Fruit fly (Drosophila melanogaster) Kc167 (cell line): ENCODE measurements around the gene CG11596.

Experiments used
- Myc ChIP-seq: fragments of >200 bp; optimal IDR thresholded peaks from 2 replicates; lab custom pipeline; 2017; ENCODE audit warnings: missing external identifiers
- Sin3A ChIP-seq: fragments of >200 bp; optimal IDR thresholded peaks from 2 replicates; lab custom pipeline; 2018; ENCODE audit warnings: missing external identifiers
- h ChIP-seq: fragments of >200 bp; optimal IDR thresholded peaks from 3 replicates; lab custom pipeline; 2018; ENCODE audit warnings: missing external identifiers
- insv ChIP-seq: fragments of >200 bp; optimal IDR thresholded peaks from 3 replicates; lab custom pipeline; 2018; ENCODE audit warnings: missing external identifiers
- psq ChIP-seq: fragments of >200 bp; optimal IDR thresholded peaks from 2 replicates; lab custom pipeline; 2017; ENCODE audit warnings: missing external identifiers
- ttk ChIP-seq: sonication (Bioruptor generic); optimal IDR thresholded peaks from 2 replicates; lab custom pipeline; 2017; ENCODE audit warnings: missing external identifiers

CG11596 gene

DNA sequence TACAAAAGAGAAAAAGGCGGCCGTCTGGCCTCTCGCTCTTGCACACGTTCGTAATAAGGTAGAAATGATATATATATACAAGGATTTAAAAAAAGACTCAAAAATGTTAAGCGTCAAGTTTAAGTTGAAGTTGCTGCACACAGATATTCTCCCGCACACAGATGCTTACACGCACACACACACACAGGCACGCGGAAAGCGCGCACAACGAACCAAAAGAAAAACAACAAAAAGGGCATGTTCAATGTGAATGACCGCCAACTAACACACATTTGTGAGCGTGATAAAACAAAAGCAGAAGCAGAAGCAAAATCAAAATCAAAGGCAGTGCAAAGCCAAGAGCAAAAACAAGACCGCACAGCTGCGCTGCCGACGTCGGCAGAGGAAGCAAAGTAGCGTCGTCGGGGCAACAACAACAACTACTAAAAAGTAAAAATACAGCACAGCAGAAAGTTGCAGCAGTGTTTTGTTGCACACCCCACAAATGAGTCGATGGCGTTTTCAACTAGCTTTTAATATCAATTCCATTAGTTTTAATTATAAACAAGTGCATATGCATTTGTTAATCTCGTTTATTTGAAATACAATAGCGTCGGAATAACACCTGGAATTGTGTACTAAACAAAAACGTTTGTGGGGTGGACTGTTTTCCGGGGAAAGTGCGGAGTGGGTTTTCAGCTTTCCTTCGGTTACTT is 19.8 kb downstream of the CG11596 start:
- no peak for TF ChIP-seq h (lab: Kevin White, UChicago)
- no peak for TF ChIP-seq ttk (lab: Kevin White, UChicago)
- no peak for TF ChIP-seq insv (lab: Kevin White, UChicago)
- no peak for TF ChIP-seq Myc (lab: Kevin White, UChicago)
- no peak for TF ChIP-seq Sin3A (lab: Kevin White, UChicago)
- TF ChIP-seq psq (lab: Kevin White, UChicago) = no peak

DNA sequence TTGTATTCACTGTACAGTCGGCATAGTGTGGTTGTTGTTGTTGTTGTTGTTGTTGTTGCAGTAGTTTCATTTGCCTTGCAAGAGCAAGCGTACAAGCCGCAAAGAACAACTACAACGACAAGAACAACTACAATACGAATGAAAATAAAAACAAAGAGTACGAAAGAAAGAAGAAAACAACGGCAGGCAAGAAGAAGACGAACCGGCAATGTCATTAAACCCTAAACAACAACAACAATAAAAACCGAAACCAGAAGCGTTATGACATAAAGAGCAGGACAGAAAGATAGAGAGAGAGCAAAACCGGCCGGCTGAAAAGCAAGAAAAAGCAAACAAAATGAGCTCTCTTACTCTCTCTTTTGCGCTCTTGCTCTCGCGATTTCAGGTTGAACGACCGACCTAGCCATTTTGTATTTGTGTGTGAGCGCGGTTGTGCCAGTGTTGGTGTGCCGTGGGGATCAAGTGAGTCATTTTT is 20.5 kb downstream of the CG11596 start:
- no peak for TF ChIP-seq Myc (lab: Kevin White, UChicago)
- TF ChIP-seq ttk (lab: Kevin White, UChicago) = no peak
- no peak for TF ChIP-seq insv (lab: Kevin White, UChicago)
- no peak for TF ChIP-seq psq (lab: Kevin White, UChicago)
- no peak for TF ChIP-seq Sin3A (lab: Kevin White, UChicago)
- no peak for TF ChIP-seq h (lab: Kevin White, UChicago)

DNA sequence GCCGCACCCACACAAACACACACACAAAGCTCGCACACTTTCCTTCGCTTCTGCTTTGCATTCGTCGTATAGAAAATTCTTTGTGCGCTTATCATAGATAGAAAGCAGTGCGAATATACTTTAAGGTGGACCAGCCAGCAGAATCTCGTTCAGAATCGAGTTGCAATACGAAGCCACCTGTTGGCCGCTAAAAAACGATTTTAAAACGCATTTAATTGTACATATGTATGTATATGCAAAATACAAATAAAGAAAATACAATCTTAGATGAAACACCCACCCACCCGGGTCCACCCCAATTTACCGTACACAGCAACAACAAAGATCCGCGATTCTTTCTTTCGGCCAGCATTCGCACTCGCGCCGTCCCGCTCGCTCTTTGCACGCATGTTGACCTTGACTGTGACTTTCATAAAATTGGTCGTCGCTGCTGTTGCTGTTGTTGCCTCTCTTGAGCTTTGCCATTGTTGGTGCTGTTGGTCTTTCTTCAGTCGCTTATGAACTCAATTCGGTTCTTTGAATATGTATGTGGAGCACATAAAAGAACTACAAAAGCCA is 21.1 kb downstream of the CG11596 start:
- no peak for TF ChIP-seq insv (lab: Kevin White, UChicago)
- TF ChIP-seq Sin3A (lab: Kevin White, UChicago) = no peak
- TF ChIP-seq Myc (lab: Kevin White, UChicago) = no peak
- no peak for TF ChIP-seq ttk (lab: Kevin White, UChicago)
- no peak for TF ChIP-seq psq (lab: Kevin White, UChicago)
- no peak for TF ChIP-seq h (lab: Kevin White, UChicago)

DNA sequence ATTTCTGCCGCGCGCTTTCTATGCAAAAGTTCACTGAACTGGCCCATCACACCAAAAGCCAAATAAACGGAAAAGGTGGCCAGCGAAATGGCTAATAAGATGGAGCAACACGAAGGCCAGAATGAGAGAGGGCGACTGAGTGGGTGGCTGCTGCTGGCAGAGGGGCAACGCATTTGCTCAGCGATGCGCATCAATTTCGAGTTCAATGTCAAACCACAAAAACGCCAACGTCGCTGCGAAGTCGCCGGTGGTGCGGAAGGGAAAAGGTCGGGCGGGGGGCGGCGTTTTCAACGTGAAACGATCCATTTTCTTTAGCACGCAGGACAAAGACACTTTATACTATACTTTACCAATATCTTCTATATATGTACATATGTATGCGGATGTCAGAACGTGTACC is 22.1 kb downstream of the CG11596 start:
- no peak for TF ChIP-seq h (lab: Kevin White, UChicago)
- TF ChIP-seq psq (lab: Kevin White, UChicago) = no peak
- no peak for TF ChIP-seq ttk (lab: Kevin White, UChicago)
- no peak for TF ChIP-seq Sin3A (lab: Kevin White, UChicago)
- no peak for TF ChIP-seq insv (lab: Kevin White, UChicago)
- no peak for TF ChIP-seq Myc (lab: Kevin White, UChicago)

DNA sequence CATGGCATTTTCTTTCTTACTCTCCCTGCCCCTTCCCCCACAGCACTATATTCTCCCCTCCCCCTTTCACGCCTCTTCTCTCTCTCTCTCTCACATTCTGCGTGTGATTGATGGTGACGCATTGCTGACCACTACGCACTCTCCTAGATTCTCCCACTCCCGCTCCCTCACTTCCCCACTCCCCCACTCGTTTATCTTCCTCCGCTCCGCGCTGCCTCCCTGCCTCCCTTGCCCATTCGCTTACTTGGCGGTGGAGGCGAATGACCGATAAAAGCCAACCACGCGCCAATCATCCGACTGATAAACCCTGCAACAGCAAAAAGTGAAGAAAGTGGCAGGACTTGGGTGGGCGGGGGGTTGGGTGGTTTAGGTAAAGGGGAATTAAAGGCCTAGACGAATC is 22.8 kb downstream of the CG11596 start:
- TF ChIP-seq Myc (lab: Kevin White, UChicago) (no peak), psq (lab: Kevin White, UChicago) (no peak), insv (lab: Kevin White, UChicago) (no peak), h (lab: Kevin White, UChicago) (no peak)

DNA sequence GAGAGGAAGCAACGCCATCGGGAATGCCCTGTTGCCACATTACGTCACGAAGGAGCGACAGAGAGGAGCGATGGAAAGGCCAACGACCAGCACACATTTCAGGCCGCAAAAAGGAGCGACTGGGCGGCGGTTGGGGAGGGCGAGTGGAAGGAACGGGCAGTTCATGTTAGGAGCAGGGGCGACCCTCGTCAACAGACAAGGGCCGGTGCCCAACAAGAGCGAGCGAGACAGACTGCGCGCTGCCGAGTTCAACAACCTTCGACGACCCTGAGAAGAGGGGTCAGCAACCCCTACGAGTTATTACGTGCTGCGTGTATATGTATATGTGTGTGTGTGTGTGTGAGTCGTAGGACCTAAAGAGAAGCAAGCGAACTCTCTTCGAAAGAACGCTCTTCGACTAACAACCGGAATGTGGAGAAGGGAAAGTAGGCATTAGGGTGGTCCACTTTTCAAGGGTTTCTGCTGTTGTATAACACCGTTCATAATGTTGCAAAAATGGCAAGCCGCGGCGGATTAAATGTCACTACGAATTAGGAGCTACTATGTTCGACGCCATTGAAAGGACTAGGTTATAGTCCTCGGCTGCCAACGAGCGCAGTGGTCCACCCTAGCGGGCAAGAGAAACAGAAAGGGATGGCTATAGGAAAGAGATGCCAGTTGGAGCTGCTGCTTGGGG is 24.0 kb downstream of the CG11596 start:
- TF ChIP-seq insv (lab: Kevin White, UChicago) = no peak
- TF ChIP-seq Sin3A (lab: Kevin White, UChicago) = no peak
- TF ChIP-seq Myc (lab: Kevin White, UChicago) = no peak
- no peak for TF ChIP-seq ttk (lab: Kevin White, UChicago)
- no peak for TF ChIP-seq psq (lab: Kevin White, UChicago)
- no peak for TF ChIP-seq h (lab: Kevin White, UChicago)

DNA sequence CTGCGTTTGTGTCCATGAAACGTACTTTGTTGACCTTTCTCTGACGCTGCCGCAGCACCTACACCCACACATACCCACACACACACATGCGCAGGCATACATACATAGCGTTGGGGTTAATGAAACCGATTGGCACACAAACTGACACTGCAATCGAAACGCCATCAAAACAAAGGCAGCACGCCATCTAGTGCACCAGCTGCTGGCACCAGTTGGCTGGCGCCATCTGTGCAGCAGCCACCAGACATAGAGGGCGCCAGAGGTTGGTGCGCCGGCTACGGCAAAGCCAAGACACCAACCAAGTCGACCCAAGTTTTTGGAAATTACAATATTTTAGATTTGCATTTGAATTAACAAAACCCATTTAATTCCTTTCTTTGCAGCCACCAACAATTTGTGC is 25.4 kb downstream of the CG11596 start:
- TF ChIP-seq insv (lab: Kevin White, UChicago) (no peak), psq (lab: Kevin White, UChicago) (no peak), h (lab: Kevin White, UChicago) (no peak), ttk (lab: Kevin White, UChicago) (no peak), Myc (lab: Kevin White, UChicago) (no peak), Sin3A (lab: Kevin White, UChicago) (no peak)

DNA sequence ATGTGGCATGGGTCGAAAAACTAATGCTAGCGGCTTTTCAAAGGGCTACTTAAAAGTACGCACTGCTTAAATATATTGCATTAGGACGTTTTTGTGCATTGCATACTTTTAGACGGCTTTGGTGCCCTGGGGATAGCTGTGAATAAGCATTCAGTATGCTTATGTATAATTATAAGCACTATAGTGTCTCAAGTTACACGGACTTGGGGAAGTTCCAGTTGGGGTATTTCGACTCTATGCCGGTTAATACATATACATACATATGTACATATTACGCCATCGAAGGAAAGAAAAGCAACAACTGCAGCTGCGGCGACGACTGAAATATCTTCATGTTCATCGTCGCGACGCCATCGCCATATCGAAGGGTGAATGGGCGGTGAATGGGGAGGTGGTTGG is 35.7 kb downstream of the CG11596 start:
- TF ChIP-seq Sin3A (lab: Kevin White, UChicago) (no peak), psq (lab: Kevin White, UChicago) (no peak), h (lab: Kevin White, UChicago) (no peak), Myc (lab: Kevin White, UChicago) (no peak), ttk (lab: Kevin White, UChicago) (no peak), insv (lab: Kevin White, UChicago) (no peak)

DNA sequence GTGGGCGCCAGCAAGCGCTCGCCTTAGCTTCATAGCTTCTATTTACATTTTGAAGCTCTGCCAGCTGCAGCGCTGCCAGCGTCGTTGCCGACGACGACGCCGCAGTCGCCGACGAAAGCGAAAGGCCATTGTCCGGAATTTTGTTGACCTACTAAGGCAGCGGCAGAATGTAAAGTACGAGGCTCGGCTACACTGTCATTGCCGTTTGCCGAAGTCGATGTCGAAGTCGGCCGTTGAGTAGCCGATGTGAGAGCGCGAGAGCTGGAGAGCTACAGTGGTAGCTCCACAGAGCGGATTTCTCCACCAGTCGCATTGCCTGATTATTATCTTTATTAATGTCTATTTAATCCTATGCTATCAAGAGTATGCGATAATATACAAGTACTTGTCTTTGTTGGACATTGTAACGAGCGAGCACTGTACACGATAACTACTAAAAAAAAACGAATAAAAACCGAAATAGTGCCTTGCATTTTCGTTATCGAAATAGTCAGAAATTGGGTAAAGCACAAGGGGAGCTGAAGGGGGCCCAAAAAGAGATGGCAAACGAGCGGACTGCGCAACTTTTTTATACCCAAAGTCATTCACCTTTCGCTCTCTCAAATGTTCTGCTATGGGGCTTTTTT is 36.2 kb downstream of the CG11596 start:
- no peak for TF ChIP-seq Myc (lab: Kevin White, UChicago)

DNA sequence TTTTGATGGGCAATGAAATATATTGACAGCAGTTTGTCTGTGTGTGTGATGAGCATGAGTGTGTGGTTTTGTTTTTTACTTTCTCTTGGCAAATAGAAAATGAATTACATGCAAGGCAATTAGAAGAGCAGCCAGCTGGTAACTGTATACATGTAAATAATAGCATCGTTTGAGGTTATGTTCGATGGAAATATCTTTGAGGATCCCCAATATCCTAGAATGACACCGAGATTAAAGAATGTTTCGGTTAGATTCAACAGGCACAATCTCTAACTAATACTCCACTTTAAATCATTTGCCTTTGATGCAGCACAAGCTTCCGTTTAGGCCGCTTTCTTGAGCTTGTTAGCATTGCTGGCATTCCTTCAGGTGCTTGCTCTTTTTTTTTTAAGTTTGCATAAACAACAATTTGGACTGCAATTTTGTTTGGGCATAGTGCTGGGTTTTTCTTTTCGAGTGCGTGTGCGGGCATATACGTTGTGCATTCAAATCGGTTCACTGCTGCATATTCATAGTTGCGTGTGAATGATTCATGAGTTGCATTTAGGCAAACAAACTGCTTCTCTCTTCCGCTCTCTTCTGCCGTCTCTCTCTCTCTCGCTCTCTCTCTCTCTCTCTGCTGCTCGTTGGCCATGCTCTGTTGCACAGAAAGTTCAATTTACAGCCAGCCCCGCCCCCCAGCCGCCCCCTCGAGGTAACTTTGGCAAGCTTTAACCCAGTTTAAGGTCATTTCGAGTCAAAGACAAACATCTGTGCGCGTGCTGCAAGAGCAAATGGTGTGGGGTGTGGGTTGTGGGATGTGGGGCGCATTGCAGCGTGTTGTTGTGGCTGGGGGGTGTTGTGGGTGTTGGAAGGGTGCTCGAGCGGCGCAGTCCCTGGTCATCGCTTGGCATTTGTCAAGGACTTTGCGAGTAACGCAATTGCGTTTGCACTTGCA is 37.2 kb downstream of the CG11596 start:
- no peak for TF ChIP-seq ttk (lab: Kevin White, UChicago)
- TF ChIP-seq psq (lab: Kevin White, UChicago) = no peak
- TF ChIP-seq Sin3A (lab: Kevin White, UChicago) = no peak
- no peak for TF ChIP-seq Myc (lab: Kevin White, UChicago)
- TF ChIP-seq h (lab: Kevin White, UChicago) = no peak
- TF ChIP-seq insv (lab: Kevin White, UChicago) = no peak
